Fruit fly (Drosophila melanogaster) whole organism, pupa: ENCODE measurements around the gene Trf4.

Source experiments
- CG10348 ChIP-seq: fragments of 200-800 bp; sonication (Bioruptor generic); IDR thresholded peaks from 2 replicates; pipeline ENCODE4 v1.3.6; 2022; ENCODE audit warnings: missing biosample characterization, missing genetic modification characterization
- CG12605 ChIP-seq: fragments of 200-800 bp; sonication (Bioruptor generic); IDR thresholded peaks from 2 replicates; pipeline ENCODE4 v1.3.6; 2022; ENCODE audit warnings: missing biosample characterization, missing genetic modification characterization
- CG13204 ChIP-seq: fragments of 200-800 bp; sonication (Bioruptor generic); optimal IDR thresholded peaks from 2 replicates; lab custom pipeline; 2018; ENCODE audit warnings: missing biosample characterization, mild to moderate bottlenecking, missing genetic modification characterization, moderate library complexity
- CG14655 ChIP-seq: fragments of 200-800 bp; sonication (Bioruptor generic); optimal IDR thresholded peaks from 3 replicates; lab custom pipeline; 2017; ENCODE audit warnings: mild to moderate bottlenecking, missing biosample characterization, missing genetic modification reagents, missing genetic modification characterization
- CG15710 ChIP-seq: fragments of 200-800 bp; sonication (Bioruptor generic); optimal IDR thresholded peaks from 2 replicates; lab custom pipeline; 2018; ENCODE audit warnings: missing biosample characterization, mild to moderate bottlenecking, missing genetic modification characterization, moderate library complexity
- CG17806 ChIP-seq: fragments of 200-800 bp; sonication (Bioruptor generic); optimal IDR thresholded peaks from 2 replicates; lab custom pipeline; 2018; ENCODE audit warnings: missing biosample characterization, mild to moderate bottlenecking, missing genetic modification characterization, moderate library complexity
- CG32121 ChIP-seq: fragments of 200-800 bp; sonication (Bioruptor generic); IDR thresholded peaks from 2 replicates; pipeline ENCODE4 v1.3.6; 2022; ENCODE audit warnings: missing biosample characterization, missing genetic modification characterization
- CG34367 ChIP-seq: fragments of 200-800 bp; sonication (Bioruptor generic); optimal IDR thresholded peaks from 2 replicates; lab custom pipeline; 2018; ENCODE audit warnings: missing biosample characterization, mild to moderate bottlenecking, missing genetic modification characterization
- CG8159 ChIP-seq: fragments of 200-800 bp; sonication (Bioruptor generic); optimal IDR thresholded peaks from 3 replicates; lab custom pipeline; 2018; ENCODE audit warnings: missing biosample characterization, mild to moderate bottlenecking, missing genetic modification characterization, moderate library complexity
- CG8301 ChIP-seq: fragments of 200-800 bp; sonication (Bioruptor generic); optimal IDR thresholded peaks from 2 replicates; lab custom pipeline; 2018; ENCODE audit warnings: missing biosample characterization, mild to moderate bottlenecking, missing genetic modification characterization
- CG9948 ChIP-seq: fragments of 200-800 bp; sonication (Bioruptor generic); optimal IDR thresholded peaks from 2 replicates; lab custom pipeline; 2018; ENCODE audit warnings: missing biosample characterization, mild to moderate bottlenecking, missing genetic modification characterization, moderate library complexity
- D1 ChIP-seq: fragments of 200-800 bp; sonication (Bioruptor generic); optimal IDR thresholded peaks from 2 replicates; lab custom pipeline; 2018; ENCODE audit warnings: missing biosample characterization, mild to moderate bottlenecking, missing genetic modification characterization, moderate library complexity
- EcR ChIP-seq: fragments of 200-800 bp; sonication (Bioruptor generic); optimal IDR thresholded peaks from 3 replicates; lab custom pipeline; 2019; ENCODE audit warnings: missing biosample characterization, missing genetic modification characterization, mild to moderate bottlenecking, moderate library complexity, missing genetic modification reagents
- Ets98B ChIP-seq: fragments of 200-800 bp; sonication (Bioruptor generic); IDR thresholded peaks from 2 replicates; pipeline ENCODE4 v1.3.6; 2022; ENCODE audit warnings: missing biosample characterization, missing genetic modification characterization
- Pif1A ChIP-seq: fragments of 200-800 bp; sonication (Bioruptor generic); optimal IDR thresholded peaks from 3 replicates; lab custom pipeline; 2016; ENCODE audit warnings: missing biosample characterization, missing genetic modification characterization
- Pif1B ChIP-seq: fragments of 200-800 bp; sonication (Bioruptor generic); optimal IDR thresholded peaks from 3 replicates; lab custom pipeline; 2016; ENCODE audit warnings: missing biosample characterization, missing genetic modification characterization
- Snoo ChIP-seq: fragments of 200-800 bp; sonication (Bioruptor generic); optimal IDR thresholded peaks from 3 replicates; lab custom pipeline; 2017; ENCODE audit warnings: missing biosample characterization, mild to moderate bottlenecking, missing genetic modification characterization, inconsistent platforms
- rn ChIP-seq: fragments of 200-800 bp; sonication (Bioruptor generic); IDR thresholded peaks from 2 replicates; pipeline ENCODE4 v1.3.6; 2022; ENCODE audit warnings: missing biosample characterization, missing genetic modification characterization

Gene Trf4

DNA sequence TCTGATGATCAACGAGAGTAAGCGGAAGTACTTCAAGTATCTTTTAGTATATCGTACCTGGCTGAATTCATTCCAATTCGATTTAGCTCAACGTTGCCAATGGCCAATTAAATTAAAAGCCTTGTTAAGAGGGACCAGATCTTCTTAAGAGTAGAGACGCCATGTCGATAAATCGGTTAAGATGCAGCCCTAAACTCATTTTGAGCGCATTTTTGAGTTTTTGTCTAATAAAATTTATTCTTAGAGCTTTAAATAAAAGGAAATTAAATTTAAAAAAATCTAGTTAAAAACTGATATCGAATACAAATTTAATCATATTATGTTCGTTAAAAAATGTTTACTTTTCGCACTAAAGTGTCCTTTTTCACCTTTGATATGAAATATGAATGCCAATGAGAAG lies 31.5 kb downstream of the Trf4 start, which contains the start of gene Trf5:
Gene Trf5, minus strand, starts transcription at position 101 of the 400 bp plus-strand sequence.
- TF ChIP-seq CG17806 (no peak), rn (GFP tag; lab: Robert Waterston, UW) (no peak), CG32121 (GFP tag; lab: Robert Waterston, UW) (no peak), D1 (no peak), CG12605 (GFP tag; lab: Robert Waterston, UW) (no peak), CG15710 (no peak), CG8159 (tag; lab: Kevin White, UChicago) (no peak), CG8301 (tag; lab: Kevin White, UChicago) (no peak), CG9948 (tag; lab: Kevin White, UChicago) (no peak), Ets98B (no peak), CG14655 (GFP tag; lab: Kevin White, UChicago) (no peak), CG34367 (tag; lab: Kevin White, UChicago) (no peak), CG13204 (GFP tag; lab: Kevin White, UChicago) (no peak), CG10348 (GFP tag; lab: Robert Waterston, UW) (no peak), Snoo (tag; lab: Kevin White, UChicago) (no peak), EcR (GFP tag; lab: Kevin White, UChicago) (no peak), Pif1A (GFP tag; lab: Kevin White, UChicago) (no peak), Pif1B (no peak)
